Worm (Caenorhabditis elegans): Measurements from ENCODE around the gene clec-175.
"Not testable (repeated sequence)": the region's sequence is repeated elsewhere in the genome, so short reads cannot be mapped to it uniquely, and the experiment has no call there.

DNA sequence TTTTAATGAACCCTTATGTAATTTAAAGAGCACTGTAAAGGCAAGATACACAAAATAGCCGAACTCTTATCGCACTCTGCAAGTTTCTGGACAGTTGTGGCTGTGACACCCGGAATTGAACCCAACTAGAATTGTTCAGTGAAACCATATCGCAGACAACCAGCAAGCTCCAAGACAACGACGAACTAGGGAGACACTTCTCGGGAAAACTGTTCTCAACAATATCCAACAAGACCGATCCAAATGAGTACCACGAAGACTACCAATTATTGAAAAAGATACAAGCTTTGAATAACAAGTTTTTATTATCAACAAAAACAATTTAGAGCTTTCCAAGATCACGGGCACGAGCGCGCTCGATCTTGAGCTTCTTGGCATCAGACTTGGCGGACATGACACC lies 33.3 kb upstream of the clec-175 start:
- TF ChIP-seq ama-1 (optimal IDR thresholded peaks at IDR 0.05); unc-39 (tag; optimal IDR thresholded peaks at IDR 0.05); eor-1 (tag; optimal IDR thresholded peaks at IDR 0.05); nhr-237 (tag; optimal IDR thresholded peaks at IDR 0.05); nhr-12 (tag; optimal IDR thresholded peaks at IDR 0.05); fkh-10 (GFP tag; optimal IDR thresholded peaks at IDR 0.05); R02D3.7 (tag; optimal IDR thresholded peaks at IDR 0.05): not testable (repeated sequence)
